Fruit fly (Drosophila melanogaster) whole organism, embryonic: ENCODE results near the gene Pp2C1.
A peak's percentile ranks its signal among the peaks of the same experiment; 100 is the strongest.

ENCODE experiments used
- Ada2b ChIP-seq: fragments of 200-800 bp; sonication (Bioruptor generic); IDR thresholded peaks from 2 replicates; pipeline ENCODE4 v1.3.6; 2022; ENCODE audit warnings: missing biosample characterization, missing genetic modification characterization
- Awh ChIP-seq: fragments of 200-800 bp; sonication (Bioruptor generic); IDR thresholded peaks from 2 replicates; pipeline ENCODE4, ENCODE4 v1.3.6; 2022; ENCODE audit warnings: missing biosample characterization, missing genetic modification characterization
- CG10321 ChIP-seq: fragments of 200-800 bp; sonication (Bioruptor generic); IDR thresholded peaks from 2 replicates; pipeline ENCODE4 v1.3.6; 2022; ENCODE audit warnings: missing biosample characterization, missing genetic modification characterization
- CG11560 ChIP-seq: fragments of 200-800 bp; sonication (Bioruptor generic); IDR thresholded peaks from 3 replicates; pipeline ENCODE4 v1.3.6; 2022; ENCODE audit warnings: missing biosample characterization, missing genetic modification characterization
- CG11695 ChIP-seq: fragments of 200-800 bp; sonication (Bioruptor generic); IDR thresholded peaks from 3 replicates; pipeline ENCODE4 v1.3.6; 2022; ENCODE audit warnings: missing biosample characterization, missing genetic modification characterization
- CG13894 ChIP-seq: fragments of 200-800 bp; sonication (Bioruptor generic); optimal IDR thresholded peaks from 3 replicates; lab custom pipeline; 2018; ENCODE audit warnings: missing biosample characterization, mild to moderate bottlenecking, missing genetic modification characterization, moderate library complexity
- CG17568 ChIP-seq: fragments of 200-800 bp; sonication (Bioruptor generic); optimal IDR thresholded peaks from 2 replicates; lab custom pipeline; 2018; ENCODE audit warnings: missing biosample characterization, mild to moderate bottlenecking, missing genetic modification characterization, moderate library complexity
- CG2120 ChIP-seq: fragments of 200-800 bp; sonication (Bioruptor generic); optimal IDR thresholded peaks from 3 replicates; lab custom pipeline; 2016; ENCODE audit warnings: missing biosample characterization, missing genetic modification characterization
- CG30403 ChIP-seq: fragments of 200-800 bp; sonication (Bioruptor generic); optimal IDR thresholded peaks from 3 replicates; lab custom pipeline; 2016; ENCODE audit warnings: missing biosample characterization, missing genetic modification characterization
- CG30431 ChIP-seq: fragments of 200-800 bp; sonication (Bioruptor generic); optimal IDR thresholded peaks from 2 replicates; lab custom pipeline; 2017; ENCODE audit warnings: missing biosample characterization, missing genetic modification characterization
- CG3065 ChIP-seq: fragments of 200-800 bp; sonication (Bioruptor generic); optimal IDR thresholded peaks from 2 replicates; lab custom pipeline; 2016; ENCODE audit warnings: missing biosample characterization, missing genetic modification characterization
- CG31388 ChIP-seq: fragments of 200-800 bp; sonication (Bioruptor generic); optimal IDR thresholded peaks from 2 replicates; lab custom pipeline; 2016; ENCODE audit warnings: missing biosample characterization, missing genetic modification characterization
- CG4617 ChIP-seq: fragments of 200-800 bp; sonication (Bioruptor generic); optimal IDR thresholded peaks from 3 replicates; lab custom pipeline; 2016; ENCODE audit warnings: missing biosample characterization, missing genetic modification characterization, borderline replicate concordance
- CG5245 ChIP-seq: fragments of 200-800 bp; sonication (Bioruptor generic); optimal IDR thresholded peaks from 3 replicates; lab custom pipeline; 2016; ENCODE audit warnings: missing biosample characterization, missing genetic modification characterization
- CG7271 ChIP-seq: fragments of 200-800 bp; sonication (Bioruptor generic); optimal IDR thresholded peaks from 2 replicates; lab custom pipeline; 2018; ENCODE audit warnings: missing biosample characterization, mild to moderate bottlenecking, missing genetic modification characterization, moderate library complexity
- CG8388 ChIP-seq: fragments of 200-800 bp; sonication (Bioruptor generic); optimal IDR thresholded peaks from 2 replicates; lab custom pipeline; 2019; ENCODE audit warnings: missing biosample characterization, mild to moderate bottlenecking, missing genetic modification characterization, moderate library complexity
- CG8944 ChIP-seq: fragments of 200-800 bp; sonication (Bioruptor generic); optimal IDR thresholded peaks from 3 replicates; lab custom pipeline; 2016; ENCODE audit warnings: missing biosample characterization, missing genetic modification characterization
- Dll ChIP-seq: fragments of 200-800 bp; sonication (Bioruptor generic); IDR thresholded peaks from 4 replicates; pipeline ENCODE4 v1.3.6; 2022; ENCODE audit warnings: missing biosample characterization, missing genetic modification characterization; ENCODE audit not compliant: partially characterized antibody
- ERR ChIP-seq: fragments of 200-800 bp; sonication (Bioruptor generic); optimal IDR thresholded peaks from 2 replicates; lab custom pipeline; 2016; ENCODE audit warnings: missing biosample characterization, missing genetic modification characterization
- Fer2 ChIP-seq: fragments of 200-800 bp; sonication (Bioruptor generic); optimal IDR thresholded peaks from 2 replicates; lab custom pipeline; 2018; ENCODE audit warnings: missing biosample characterization, mild to moderate bottlenecking, missing genetic modification characterization, moderate library complexity
- GATAe ChIP-seq: fragments of 200-800 bp; sonication (Bioruptor generic); conservative IDR thresholded peaks from 2 replicates; pipeline ENCODE4 v1.3.6; 2022; ENCODE audit warnings: missing biosample characterization, missing genetic modification characterization
- Jarid2 ChIP-seq: fragments of 200-800 bp; sonication (Bioruptor generic); optimal IDR thresholded peaks from 3 replicates; lab custom pipeline; 2017; ENCODE audit warnings: mild to moderate bottlenecking, missing biosample characterization, missing genetic modification reagents, missing genetic modification characterization
- MBD-R2 ChIP-seq: fragments of 200-800 bp; sonication (Bioruptor generic); IDR thresholded peaks from 2 replicates; pipeline ENCODE4 v1.3.6; 2022; ENCODE audit warnings: missing biosample characterization, missing genetic modification characterization
- Max ChIP-seq: fragments of 200-800 bp; sonication (Bioruptor generic); optimal IDR thresholded peaks from 2 replicates; lab custom pipeline; 2016; ENCODE audit warnings: missing biosample characterization, mild to moderate bottlenecking, missing genetic modification characterization
- Nf-YC ChIP-seq: fragments of 200-800 bp; optimal IDR thresholded peaks from 3 replicates; lab custom pipeline; 2019; ENCODE audit warnings: missing biosample characterization, mild to moderate bottlenecking, missing genetic modification characterization, moderate library complexity
- Oaz ChIP-seq: fragments of 200-800 bp; sonication (Bioruptor generic); IDR thresholded peaks from 2 replicates; pipeline ENCODE4 v1.3.6; 2022; ENCODE audit warnings: missing biosample characterization, missing genetic modification characterization
- Poxn ChIP-seq: fragments of 200-800 bp; sonication (Bioruptor generic); IDR thresholded peaks from 2 replicates; pipeline ENCODE4 v1.3.6; 2022; ENCODE audit warnings: missing biosample characterization, missing genetic modification characterization
- Spps ChIP-seq: fragments of 200-800 bp; sonication (Bioruptor generic); optimal IDR thresholded peaks from 2 replicates; lab custom pipeline; 2018; ENCODE audit warnings: missing biosample characterization, mild to moderate bottlenecking, missing genetic modification characterization
- Xbp1 ChIP-seq: fragments of 200-800 bp; sonication (Bioruptor generic); optimal IDR thresholded peaks from 3 replicates; lab custom pipeline; 2016; ENCODE audit warnings: missing biosample characterization, mild to moderate bottlenecking, missing genetic modification characterization
- ac ChIP-seq: fragments of 200-800 bp; sonication (Bioruptor generic); optimal IDR thresholded peaks from 3 replicates; lab custom pipeline; 2017; ENCODE audit warnings: missing biosample characterization, mild to moderate bottlenecking, missing genetic modification characterization
- ap ChIP-seq: fragments of 200-800 bp; sonication (Bioruptor generic); IDR thresholded peaks from 2 replicates; pipeline ENCODE4 v1.3.6; 2022; ENCODE audit warnings: missing biosample characterization, missing genetic modification characterization
- ara ChIP-seq: fragments of 200-800 bp; sonication (Bioruptor generic); IDR thresholded peaks from 2 replicates; pipeline ENCODE4 v1.3.6; 2022; ENCODE audit warnings: missing biosample characterization, missing genetic modification characterization
- ase ChIP-seq: fragments of 200-800 bp; sonication (Bioruptor generic); IDR thresholded peaks from 3 replicates; pipeline ENCODE4 v1.3.6; 2022; ENCODE audit warnings: missing biosample characterization, missing genetic modification characterization
- bbx ChIP-seq: fragments of 200-800 bp; sonication (Bioruptor generic); IDR thresholded peaks from 2 replicates; pipeline ENCODE4 v1.3.6; 2022; ENCODE audit warnings: missing biosample characterization, missing genetic modification characterization; ENCODE audit not compliant: partially characterized antibody
- btn ChIP-seq: fragments of 200-800 bp; sonication (Bioruptor generic); optimal IDR thresholded peaks from 2 replicates; lab custom pipeline; 2016; ENCODE audit warnings: missing biosample characterization, missing genetic modification characterization
- dan ChIP-seq: fragments of 200-800 bp; sonication (Bioruptor generic); IDR thresholded peaks from 2 replicates; pipeline ENCODE4 v1.3.6; 2022; ENCODE audit warnings: missing biosample characterization, missing genetic modification characterization
- dimm ChIP-seq: fragments of 200-800 bp; sonication (Bioruptor generic); IDR thresholded peaks from 2 replicates; pipeline ENCODE4 v1.3.6; 2022; ENCODE audit warnings: missing biosample characterization, missing genetic modification characterization
- dpn ChIP-seq, 2 experiments: fragments of 200-800 bp; sonication (Bioruptor generic); optimal IDR thresholded peaks; 3 replicates each; lab custom pipeline; 2016; ENCODE audit warnings: missing biosample characterization in 2 of 2, missing genetic modification characterization in 2 of 2
- fru ChIP-seq: fragments of >200 bp; optimal IDR thresholded peaks from 2 replicates; lab custom pipeline; 2017
- her ChIP-seq: fragments of 200-800 bp; sonication (Bioruptor generic); optimal IDR thresholded peaks from 2 replicates; lab custom pipeline; 2016; ENCODE audit warnings: missing biosample characterization, missing genetic modification characterization
- hkb ChIP-seq, 2 experiments: fragments of 200-800 bp in 1 of 2; fragments of >200 bp in 1 of 2; sonication (Bioruptor generic) in 1 of 2; IDR thresholded peaks in 1 of 2; optimal IDR thresholded peaks in 1 of 2; 2 replicates each; pipeline versions ENCODE4 v1.3.6 to Lab custom; 2017 to 2022; ENCODE audit warnings: missing biosample characterization in 1 of 2, missing genetic modification characterization in 1 of 2
- lola ChIP-seq, 3 experiments: fragments of >200 bp in 2 of 3; fragments of 200-800 bp in 1 of 3; sonication (Bioruptor generic) in 1 of 3; optimal IDR thresholded peaks; 2 replicates each; lab custom pipeline; 2017 to 2019; ENCODE audit warnings: missing biosample characterization in 3 of 3, missing genetic modification characterization in 3 of 3, mild to moderate bottlenecking in 1 of 3, moderate library complexity in 1 of 3
- pum ChIP-seq: fragments of 200-800 bp; sonication (Bioruptor generic); optimal IDR thresholded peaks from 2 replicates; lab custom pipeline; 2016; ENCODE audit warnings: missing biosample characterization, missing genetic modification characterization
- pzg ChIP-seq: fragments of 200-800 bp; sonication (Bioruptor generic); optimal IDR thresholded peaks from 3 replicates; lab custom pipeline; 2018; ENCODE audit warnings: missing biosample characterization, mild to moderate bottlenecking, missing genetic modification characterization, moderate library complexity
- repo ChIP-seq: fragments of 200-800 bp; sonication (Bioruptor generic); optimal IDR thresholded peaks from 2 replicates; lab custom pipeline; 2016; ENCODE audit warnings: missing biosample characterization, missing genetic modification characterization
- schlank ChIP-seq: fragments of 200-800 bp; sonication (Bioruptor generic); optimal IDR thresholded peaks from 2 replicates; lab custom pipeline; 2018; ENCODE audit warnings: missing biosample characterization, mild to moderate bottlenecking, missing genetic modification characterization
- sd ChIP-seq: fragments of 200-800 bp; sonication (Bioruptor generic); optimal IDR thresholded peaks from 3 replicates; lab custom pipeline; 2018; ENCODE audit warnings: missing biosample characterization, mild to moderate bottlenecking, missing genetic modification characterization, moderate library complexity
- sisA ChIP-seq: fragments of 200-800 bp; sonication (Bioruptor generic); IDR thresholded peaks from 2 replicates; pipeline ENCODE4 v1.3.6; 2022; ENCODE audit warnings: missing biosample characterization, missing genetic modification characterization
- sqz ChIP-seq: fragments of 200-800 bp; sonication (Bioruptor generic); optimal IDR thresholded peaks from 3 replicates; lab custom pipeline; 2018; ENCODE audit warnings: missing biosample characterization, mild to moderate bottlenecking, missing genetic modification characterization
- ssp ChIP-seq: fragments of 200-800 bp; sonication (Bioruptor generic); IDR thresholded peaks from 2 replicates; pipeline ENCODE4 v1.3.6; 2022; ENCODE audit warnings: missing biosample characterization, missing genetic modification characterization

Gene Pp2C1

DNA sequence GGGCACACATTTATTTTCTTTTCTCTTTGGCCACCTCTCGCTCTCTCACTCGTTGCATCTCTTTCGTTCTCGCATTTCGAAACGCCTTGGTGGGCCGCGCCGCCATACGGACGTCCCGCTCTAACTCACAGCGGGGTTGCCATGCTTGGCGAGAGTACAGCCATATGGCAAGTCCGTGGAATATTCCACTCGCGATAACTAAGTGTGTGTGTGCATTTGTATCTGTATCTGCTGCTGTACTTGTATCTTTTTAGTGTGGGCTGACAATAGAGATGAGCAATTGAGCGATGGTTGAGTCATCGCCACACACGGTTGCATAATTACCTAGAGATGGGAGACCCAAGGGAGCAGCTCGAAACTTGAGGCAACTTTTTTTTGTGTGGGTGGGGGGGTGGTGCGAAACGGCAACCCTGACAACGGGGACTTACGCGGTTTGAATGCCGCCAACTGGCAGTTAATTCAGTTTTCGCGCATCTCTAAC is 2.2 kb downstream of the Pp2C1 start (continued):
- TF ChIP-seq CG11695 (peak; percentile 82), GATAe (GFP tag; lab: Robert Waterston, UW) (peak; percentile 72; the same call in 1 of the 2 replicates), CG30431 (GFP tag; lab: Kevin White, UChicago) (peak; percentile 68), ac (GFP tag; lab: Kevin White, UChicago) (peak; percentile 20), ase (GFP tag; lab: Robert Waterston, UW) (peak; percentile 81), ara (GFP tag; lab: Robert Waterston, UW) (peak; percentile 64), CG8944 (GFP tag; lab: Kevin White, UChicago) (peak; percentile 84), schlank (tag; lab: Kevin White, UChicago) (peak; percentile 81), Ada2b (peak; percentile 91), Dll (GFP tag; lab: Robert Waterston, UW) (peak; percentile 81), btn (GFP tag; lab: Kevin White, UChicago) (peak; percentile 47), sqz (GFP tag; lab: Kevin White, UChicago) (peak; percentile 76), repo (GFP tag; lab: Kevin White, UChicago) (peak; percentile 85), Poxn (peak; percentile 52), CG4617 (peak; percentile 78), CG11560 (tag; lab: Robert Waterston, UW) (peak; percentile 78), CG3065 (GFP tag; lab: Kevin White, UChicago) (peak; percentile 43), CG2120 (GFP tag; lab: Kevin White, UChicago) (peak; percentile 94), pzg (peak; percentile 94), CG5245 (GFP tag; lab: Kevin White, UChicago) (peak; percentile 70), CG10321 (GFP tag; lab: Robert Waterston, UW) (peak; percentile 98), dimm (GFP tag; lab: Robert Waterston, UW) (peak; percentile 46; the same call in 1 of the 2 replicates), bbx (GFP tag; lab: Robert Waterston, UW) (peak; percentile 82), her (GFP tag; lab: Kevin White, UChicago) (peak; percentile 86), dpn (GFP tag; optimal IDR thresholded peaks at IDR 0.05; lab: Kevin White, UChicago) (peak; percentile 86 to 89), Max (GFP tag; lab: Kevin White, UChicago) (peak; percentile 39), dan (GFP tag; lab: Robert Waterston, UW) (peak; percentile 53; the same call in 1 of the 2 replicates), CG7271 (tag; lab: Kevin White, UChicago) (no peak), Nf-YC (tag; lab: Kevin White, UChicago) (peak; percentile 87), Xbp1 (GFP tag; lab: Kevin White, UChicago) (peak; percentile 86), CG31388 (GFP tag; lab: Kevin White, UChicago) (peak; percentile 17), Spps (tag; lab: Kevin White, UChicago) (peak; percentile 11), ap (peak; percentile 78), CG13894 (tag; lab: Kevin White, UChicago) (peak; percentile 86), Oaz (GFP tag; lab: Robert Waterston, UW) (peak; percentile 84), ERR (peak; percentile 79), fru (lab: Kevin White, UChicago) (no peak), MBD-R2 (GFP tag; lab: Robert Waterston, UW) (peak; percentile 81), sd (peak; percentile 90), Awh (GFP tag; lab: Robert Waterston, UW) (peak; percentile 87), Jarid2 (GFP tag; lab: Kevin White, UChicago) (peak; percentile 54), CG17568 (peak; percentile 57), sisA (GFP tag; lab: Robert Waterston, UW) (peak; percentile 84), Fer2 (tag; lab: Kevin White, UChicago) (peak; percentile 74), CG8388 (GFP tag; lab: Kevin White, UChicago) (peak; percentile 46), ssp (GFP tag; lab: Robert Waterston, UW) (peak; percentile 75), lola (GFP tag; optimal IDR thresholded peaks at IDR 0.05; lab: Kevin White, UChicago) (peak in 1 of 3 experiments; percentile 33), CG30403 (GFP tag; lab: Kevin White, UChicago) (peak; percentile 86), hkb (optimal IDR thresholded peaks at IDR 0.05; lab: Kevin White, UChicago) (peak; percentile 5), hkb (GFP tag; IDR thresholded peaks at IDR 0.05; lab: Robert Waterston, UW) (peak; percentile 88), pum (GFP tag; lab: Kevin White, UChicago) (peak; percentile 83)
